Fruit fly (Drosophila melanogaster) whole organism, wandering third instar larva: ENCODE results near the gene CG13449.

ENCODE experiments used
- Abd-B ChIP-seq: fragments of >200 bp; optimal IDR thresholded peaks from 2 replicates; lab custom pipeline; 2017; ENCODE audit warnings: missing biosample characterization, missing genetic modification characterization
- CG32264 ChIP-seq: fragments of 200-800 bp; sonication (Bioruptor generic); optimal IDR thresholded peaks from 2 replicates; lab custom pipeline; 2016; ENCODE audit warnings: missing biosample characterization, missing genetic modification characterization
- CG9705 ChIP-seq: fragments of 200-800 bp; sonication (Bioruptor generic); optimal IDR thresholded peaks from 2 replicates; lab custom pipeline; 2018; ENCODE audit warnings: missing biosample characterization, mild to moderate bottlenecking, missing genetic modification characterization
- CrebA ChIP-seq: fragments of 200-800 bp; sonication (Bioruptor generic); optimal IDR thresholded peaks from 2 replicates; lab custom pipeline; 2016; ENCODE audit warnings: missing biosample characterization, mild to moderate bottlenecking, missing genetic modification characterization, borderline replicate concordance
- Dfd ChIP-seq: fragments of >200 bp; optimal IDR thresholded peaks from 2 replicates; lab custom pipeline; 2017; ENCODE audit warnings: missing biosample characterization, missing genetic modification characterization
- Dif ChIP-seq: fragments of 200-275, 200-300 bp; sonication (Bioruptor generic); optimal IDR thresholded peaks from 2 replicates; lab custom pipeline; 2018; ENCODE audit warnings: missing biosample characterization, missing genetic modification characterization; ENCODE audit not compliant: partially characterized antibody
- GATAd ChIP-seq: sonication (Bioruptor generic); optimal IDR thresholded peaks from 2 replicates; lab custom pipeline; 2016; ENCODE audit warnings: missing biosample characterization, missing genetic modification characterization
- HLH106 ChIP-seq: fragments of 200-800 bp; optimal IDR thresholded peaks from 3 replicates; lab custom pipeline; 2019; ENCODE audit warnings: missing biosample characterization, mild to moderate bottlenecking, missing genetic modification characterization, moderate library complexity
- Hnf4 ChIP-seq: fragments of 200-800 bp; sonication (Bioruptor generic); optimal IDR thresholded peaks from 2 replicates; lab custom pipeline; 2016; ENCODE audit warnings: missing biosample characterization, mild to moderate bottlenecking, missing genetic modification characterization
- Hr78 ChIP-seq: fragments of >200 bp; optimal IDR thresholded peaks from 2 replicates; lab custom pipeline; 2017; ENCODE audit warnings: missing biosample characterization, missing genetic modification characterization
- Hr83 ChIP-seq: fragments of 200-300 bp; sonication (Bioruptor generic); optimal IDR thresholded peaks from 2 replicates; lab custom pipeline; 2016; ENCODE audit warnings: missing biosample characterization, mild to moderate bottlenecking, missing genetic modification characterization, moderate library complexity; ENCODE audit not compliant: poor library complexity, severe bottlenecking
- Jra ChIP-seq: sonication (Bioruptor generic); optimal IDR thresholded peaks from 2 replicates; lab custom pipeline; 2016; ENCODE audit warnings: missing biosample characterization, missing genetic modification characterization
- Mio ChIP-seq: sonication (Bioruptor generic); optimal IDR thresholded peaks from 2 replicates; lab custom pipeline; 2016; ENCODE audit warnings: missing biosample characterization, missing genetic modification characterization
- Myc ChIP-seq: fragments of >200 bp; optimal IDR thresholded peaks from 2 replicates; lab custom pipeline; 2017
- N ChIP-seq: fragments of >200 bp; optimal IDR thresholded peaks from 2 replicates; lab custom pipeline; 2018; ENCODE audit warnings: missing biosample characterization, missing external identifiers, missing genetic modification characterization
- OdsH ChIP-seq: fragments of 200-800 bp; sonication (Bioruptor generic); optimal IDR thresholded peaks from 2 replicates; lab custom pipeline; 2016; ENCODE audit warnings: missing biosample characterization, mild to moderate bottlenecking, missing genetic modification characterization
- Rel ChIP-seq, 2 experiments: fragments of 200-800 bp; sonication (Bioruptor generic) in 1 of 2; optimal IDR thresholded peaks; 2 replicates in 1 of 2; 3 replicates in 1 of 2; lab custom pipeline; 2016 to 2019; ENCODE audit warnings: mild to moderate bottlenecking in 2 of 2, missing biosample characterization in 2 of 2, missing genetic modification characterization in 2 of 2, moderate library complexity in 1 of 2
- Sp1 ChIP-seq: fragments of 200-800 bp; sonication (Bioruptor generic); optimal IDR thresholded peaks from 3 replicates; lab custom pipeline; 2019; ENCODE audit warnings: missing biosample characterization, mild to moderate bottlenecking, missing genetic modification characterization, moderate library complexity
- Vsx2 ChIP-seq: fragments of 200-300, 225-300 bp; sonication (Bioruptor generic); optimal IDR thresholded peaks from 2 replicates; lab custom pipeline; 2018; ENCODE audit warnings: missing biosample characterization, missing genetic modification characterization; ENCODE audit not compliant: partially characterized antibody
- br ChIP-seq: fragments of 200-800 bp; sonication (Bioruptor generic); optimal IDR thresholded peaks from 2 replicates; lab custom pipeline; 2016; ENCODE audit warnings: missing biosample characterization, missing genetic modification characterization
- brk ChIP-seq: fragments of 200-800 bp; sonication (Bioruptor generic); optimal IDR thresholded peaks from 2 replicates; lab custom pipeline; 2016; ENCODE audit warnings: missing biosample characterization, mild to moderate bottlenecking, missing genetic modification characterization
- dmrt93B ChIP-seq: fragments of 200-800 bp; sonication (Bioruptor generic); optimal IDR thresholded peaks from 2 replicates; lab custom pipeline; 2018; ENCODE audit warnings: missing biosample characterization, mild to moderate bottlenecking, missing genetic modification characterization
- dsf ChIP-seq: sonication (Bioruptor generic); optimal IDR thresholded peaks from 2 replicates; lab custom pipeline; 2016; ENCODE audit warnings: missing biosample characterization, missing genetic modification characterization, borderline replicate concordance
- ey ChIP-seq: fragments of 200-800 bp; sonication (Bioruptor generic); optimal IDR thresholded peaks from 2 replicates; lab custom pipeline; 2016; ENCODE audit warnings: missing biosample characterization, missing genetic modification characterization
- foxo ChIP-seq, 2 experiments: fragments of 200-800 bp; sonication (Bioruptor generic); optimal IDR thresholded peaks; 2 replicates in 1 of 2; 3 replicates in 1 of 2; lab custom pipeline; 2016 to 2017; ENCODE audit warnings: missing biosample characterization in 2 of 2, missing genetic modification characterization in 2 of 2
- fru ChIP-seq: fragments of 200-800 bp; sonication (Bioruptor generic); optimal IDR thresholded peaks from 3 replicates; lab custom pipeline; 2016; ENCODE audit warnings: missing biosample characterization, mild to moderate bottlenecking, missing genetic modification characterization
- h ChIP-seq: fragments of 200-800 bp; sonication (Bioruptor generic); optimal IDR thresholded peaks from 3 replicates; lab custom pipeline; 2016; ENCODE audit warnings: missing biosample characterization, mild to moderate bottlenecking, missing genetic modification characterization
- lola ChIP-seq: fragments of >200 bp; optimal IDR thresholded peaks from 2 replicates; lab custom pipeline; 2017; ENCODE audit warnings: missing biosample characterization, missing genetic modification characterization
- pan ChIP-seq: fragments of >200 bp; optimal IDR thresholded peaks from 2 replicates; lab custom pipeline; 2017
- rgr ChIP-seq: fragments of 200-800 bp; sonication (Bioruptor generic); optimal IDR thresholded peaks from 3 replicates; lab custom pipeline; 2016; ENCODE audit warnings: missing biosample characterization, mild to moderate bottlenecking, missing genetic modification characterization
- sv ChIP-seq: fragments of 200-800 bp; sonication (Bioruptor generic); optimal IDR thresholded peaks from 3 replicates; lab custom pipeline; 2016; ENCODE audit warnings: missing biosample characterization, missing genetic modification characterization
- tai ChIP-seq: sonication (Bioruptor generic); optimal IDR thresholded peaks from 2 replicates; lab custom pipeline; 2016; ENCODE audit warnings: missing biosample characterization, missing genetic modification characterization
- usp ChIP-seq: fragments of >200 bp; optimal IDR thresholded peaks from 2 replicates; lab custom pipeline; 2017; ENCODE audit warnings: missing biosample characterization, missing genetic modification characterization
- woc ChIP-seq: sonication (Bioruptor generic); optimal IDR thresholded peaks from 2 replicates; lab custom pipeline; 2016; ENCODE audit warnings: missing biosample characterization, mild to moderate bottlenecking, missing genetic modification characterization

Gene CG13449

DNA sequence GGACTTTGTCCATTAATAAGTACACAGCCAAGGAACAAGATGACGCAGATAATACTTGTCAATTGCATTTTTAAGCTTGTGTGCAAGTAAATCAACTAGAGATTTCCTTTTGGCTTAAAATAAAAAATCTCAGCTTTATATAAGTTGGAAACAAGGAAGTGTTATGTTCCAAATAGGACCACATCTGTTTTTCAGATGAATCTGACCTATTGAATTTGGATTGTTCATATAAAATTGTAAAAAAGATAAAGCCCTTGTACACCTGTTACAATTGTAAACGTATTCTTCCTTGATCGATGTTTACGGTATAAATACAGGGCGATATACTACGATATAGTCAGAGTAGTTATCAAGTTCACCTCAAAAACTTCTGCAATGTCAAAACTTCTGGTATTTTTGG is 44.7 kb upstream of the CG13449 start, which contains the start of the genes Eig71Ef and Eig71Eg:
Eig71Ef (minus strand) TSS at position 101 of the 400 bp plus-strand sequence.
Eig71Eg (plus strand) TSS at position 339 of the 400 bp plus-strand sequence.
- TF ChIP-seq Hnf4: no peak
- TF ChIP-seq Sp1: no peak
- TF ChIP-seq dsf: no peak
- TF ChIP-seq foxo (GFP tag; optimal IDR thresholded peaks at IDR 0.05; lab: Kevin White, UChicago): no peak

DNA sequence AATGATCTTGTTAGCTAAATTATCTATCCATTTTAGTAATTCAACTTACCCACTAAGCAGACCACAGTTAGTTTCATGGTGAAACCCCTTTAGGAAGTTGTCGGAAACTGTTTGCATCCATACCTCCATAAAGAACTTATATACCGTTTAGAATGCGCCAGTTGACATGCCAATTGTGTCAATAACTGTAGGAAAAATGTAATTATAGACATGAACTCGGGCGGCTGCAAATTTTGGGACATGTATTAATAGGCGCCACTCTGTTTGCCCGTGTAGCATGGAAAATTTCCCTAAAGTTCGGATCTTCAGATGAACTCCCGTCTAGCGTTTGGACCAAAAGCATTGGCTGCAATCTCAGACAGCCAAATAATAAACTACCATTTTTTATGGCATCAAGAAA is 43.3 kb upstream of the CG13449 start, which contains the start of gene Eig71Ee:
Eig71Ee (minus strand) TSS at position 101 of the 400 bp plus-strand sequence.
- TF ChIP-seq usp (GFP tag; lab: Kevin White, UChicago) (no peak), Hr83 (GFP tag; lab: Kevin White, UChicago) (peak; percentile 10), Dfd (GFP tag; lab: Kevin White, UChicago) (no peak)

DNA sequence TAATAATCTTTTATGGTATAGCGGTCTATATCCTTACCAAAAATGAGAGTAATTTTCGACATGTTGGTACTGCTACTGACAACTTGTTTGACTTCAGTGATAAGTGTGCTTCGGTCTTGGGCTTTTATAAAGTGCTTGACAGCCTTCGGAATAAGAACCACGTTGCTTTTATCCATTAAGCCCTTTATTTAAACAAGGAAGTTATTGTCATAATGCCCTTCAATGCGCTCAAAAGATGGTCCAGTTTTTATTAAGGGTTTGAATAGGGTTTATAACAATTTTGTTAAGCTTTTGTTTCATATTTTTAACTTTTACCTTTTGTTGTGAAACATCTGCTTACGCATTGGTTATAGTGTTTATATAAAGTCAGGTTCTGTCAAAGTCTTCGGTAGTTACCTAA is 39.5 kb upstream of the CG13449 start, which contains the start of the genes Eig71Ec and Eig71Ed:
Eig71Ec (minus strand) TSS at position 101 of the 400 bp plus-strand sequence.
Eig71Ed (plus strand) TSS at position 384 of the 400 bp plus-strand sequence.
- no peak for TF ChIP-seq rgr (GFP tag; lab: Kevin White, UChicago)
- TF ChIP-seq dmrt93B (GFP tag; lab: Kevin White, UChicago): no peak
- no peak for TF ChIP-seq Dfd (GFP tag; lab: Kevin White, UChicago)
- TF ChIP-seq usp (GFP tag; lab: Kevin White, UChicago): no peak
- no peak for TF ChIP-seq Dif (GFP tag; lab: Kevin White, UChicago)
- TF ChIP-seq Vsx2 (GFP tag; lab: Kevin White, UChicago): no peak
- TF ChIP-seq Myc (lab: Kevin White, UChicago): no peak

DNA sequence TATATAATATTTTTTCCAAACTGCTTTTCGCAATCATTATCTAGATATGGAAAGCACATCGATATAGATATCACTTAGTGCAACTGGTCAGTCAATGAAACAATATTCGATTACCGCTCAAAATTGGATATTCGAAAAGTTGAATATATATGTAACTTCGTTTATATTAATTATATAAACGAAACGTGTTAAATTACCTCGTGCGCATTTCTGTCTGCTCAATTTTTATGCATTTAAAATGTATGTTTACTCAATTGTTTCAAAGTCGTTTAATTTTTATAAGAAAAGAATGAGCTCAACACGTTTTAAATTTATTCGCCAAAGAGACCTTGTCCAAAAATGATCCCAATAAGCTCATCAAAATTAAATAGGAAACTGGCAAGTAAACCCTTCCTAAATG is 37.9 kb upstream of the CG13449 start, which contains the start of gene CG43084:
CG43084 (plus strand) TSS at position 301 of the 400 bp plus-strand sequence.
- TF ChIP-seq br: no peak
- TF ChIP-seq Myc (lab: Kevin White, UChicago): no peak

DNA sequence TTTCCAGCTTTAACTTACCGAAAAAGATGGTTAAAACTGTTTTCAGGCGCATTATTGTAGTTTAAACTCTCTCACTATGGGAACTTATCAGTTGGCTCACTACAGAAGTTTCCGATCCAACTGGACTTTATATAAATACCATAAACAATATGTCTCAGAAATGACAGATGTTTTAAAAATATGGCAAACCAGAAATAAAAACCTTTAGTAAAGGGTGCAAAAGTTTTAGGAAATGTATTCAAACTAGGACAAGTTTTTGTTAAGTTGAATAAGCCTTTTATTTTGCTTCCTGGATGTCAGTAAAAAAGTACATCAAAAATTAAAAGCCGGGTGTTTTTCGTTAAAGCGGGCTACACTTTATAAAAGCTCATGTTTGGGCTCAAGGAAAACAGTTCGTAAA is 36.9 kb upstream of the CG13449 start, which contains the start of the genes Eig71Ea and Eig71Eb:
Eig71Ea (minus strand) TSS at position 101 of the 400 bp plus-strand sequence.
Eig71Eb (plus strand) TSS at position 376 of the 400 bp plus-strand sequence.
- no peak for TF ChIP-seq foxo (GFP tag; optimal IDR thresholded peaks at IDR 0.05; lab: Kevin White, UChicago)
- TF ChIP-seq ey (GFP tag; lab: Kevin White, UChicago): no peak
- TF ChIP-seq pan: no peak
- no peak for TF ChIP-seq N (GFP tag; lab: Kevin White, UChicago)
- TF ChIP-seq Rel (GFP tag; optimal IDR thresholded peaks at IDR 0.05; lab: Kevin White, UChicago): no peak
- TF ChIP-seq Rel (tag; optimal IDR thresholded peaks at IDR 0.05; lab: Kevin White, UChicago): no peak
- TF ChIP-seq Sp1: no peak
- no peak for TF ChIP-seq CG9705 (GFP tag; lab: Kevin White, UChicago)
- TF ChIP-seq fru: no peak
- no peak for TF ChIP-seq sv (GFP tag; lab: Kevin White, UChicago)
- TF ChIP-seq tai: no peak
- no peak for TF ChIP-seq Myc (lab: Kevin White, UChicago)
- TF ChIP-seq CrebA (GFP tag; lab: Kevin White, UChicago): no peak
- no peak for TF ChIP-seq Dfd (GFP tag; lab: Kevin White, UChicago)
- no peak for TF ChIP-seq Abd-B (GFP tag; lab: Kevin White, UChicago)

DNA sequence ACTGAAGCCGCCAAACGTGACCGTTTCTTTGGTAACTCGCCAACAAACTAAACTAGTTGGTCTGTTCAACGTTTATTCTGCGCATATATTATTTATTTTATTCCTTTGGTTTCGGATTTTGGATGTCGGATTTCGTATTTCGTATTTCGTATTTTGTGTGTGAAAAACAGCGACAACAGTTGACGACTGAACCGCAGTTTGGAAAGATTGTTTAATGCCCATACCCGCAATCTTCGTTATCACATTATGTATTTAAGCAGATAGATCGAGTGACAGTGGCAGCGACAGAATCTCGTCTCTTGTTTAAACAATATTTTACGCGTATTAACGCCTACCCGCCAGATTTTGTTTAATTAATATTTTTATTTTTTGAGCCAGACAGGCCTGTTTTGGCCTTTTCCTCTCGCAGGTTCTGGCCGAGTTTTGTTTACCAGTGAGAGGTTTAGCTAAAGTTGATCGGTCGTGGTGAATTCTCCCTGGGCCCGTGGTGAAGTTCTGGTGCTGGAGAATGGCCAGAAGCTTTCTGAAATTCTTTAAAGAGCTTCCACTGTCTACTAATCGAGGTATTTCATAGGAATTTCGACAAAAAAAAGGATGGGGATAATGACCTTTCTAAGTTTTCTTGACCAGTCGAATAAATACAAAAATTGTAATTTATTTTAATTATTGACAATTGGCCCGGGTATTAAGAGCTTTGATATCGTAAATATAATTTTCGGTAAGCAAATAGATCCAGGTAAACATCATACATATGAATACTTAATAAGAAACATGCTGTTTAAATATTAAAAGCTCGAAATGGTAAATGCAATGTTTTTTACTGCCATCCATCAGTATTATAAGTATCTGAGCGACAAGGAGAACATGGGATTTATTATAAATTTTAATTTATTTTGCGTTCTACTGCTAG is 35.3 kb upstream of the CG13449 start, which contains the start of the genes comm3 and CG43083:
comm3 (minus strand) TSS at position 51 of the 910 bp plus-strand sequence.
CG43083 (plus strand) TSS at position 860 of the 910 bp plus-strand sequence.
- TF ChIP-seq br: no peak
- no peak for TF ChIP-seq OdsH (GFP tag; lab: Kevin White, UChicago)
- no peak for TF ChIP-seq Myc (lab: Kevin White, UChicago)
- TF ChIP-seq foxo (GFP tag; optimal IDR thresholded peaks at IDR 0.05; lab: Kevin White, UChicago): no peak
- TF ChIP-seq fru: peak; percentile 32
- TF ChIP-seq N (GFP tag; lab: Kevin White, UChicago): no peak
- TF ChIP-seq CG32264 (GFP tag; lab: Kevin White, UChicago): no peak
- TF ChIP-seq Hr78 (GFP tag; lab: Kevin White, UChicago): no peak
- no peak for TF ChIP-seq dmrt93B (GFP tag; lab: Kevin White, UChicago)
- TF ChIP-seq tai: no peak
- TF ChIP-seq Vsx2 (GFP tag; lab: Kevin White, UChicago): no peak
- TF ChIP-seq Mio (GFP tag; lab: Kevin White, UChicago): no peak
- no peak for TF ChIP-seq sv (GFP tag; lab: Kevin White, UChicago)
- no peak for TF ChIP-seq ey (GFP tag; lab: Kevin White, UChicago)
- TF ChIP-seq CrebA (GFP tag; lab: Kevin White, UChicago): peak; percentile 34
- TF ChIP-seq woc: no peak
- TF ChIP-seq Jra (GFP tag; lab: Kevin White, UChicago): no peak
- peak; percentile 30 for TF ChIP-seq Hr83 (GFP tag; lab: Kevin White, UChicago)
- no peak for TF ChIP-seq lola (GFP tag; lab: Kevin White, UChicago)
- peak; percentile 42 for TF ChIP-seq h (GFP tag; lab: Kevin White, UChicago)
- TF ChIP-seq Rel (GFP tag; optimal IDR thresholded peaks at IDR 0.05; lab: Kevin White, UChicago): no peak
- TF ChIP-seq Rel (tag; optimal IDR thresholded peaks at IDR 0.05; lab: Kevin White, UChicago): no peak
- TF ChIP-seq dsf: no peak
- TF ChIP-seq HLH106 (tag; lab: Kevin White, UChicago): no peak
- TF ChIP-seq GATAd (GFP tag; lab: Kevin White, UChicago): no peak
- TF ChIP-seq brk (GFP tag; lab: Kevin White, UChicago): no peak
- no peak for TF ChIP-seq Sp1
